Worm (Caenorhabditis elegans) whole organism, L4 larva: ENCODE data around the gene F10E9.1.

Experiments used
- F10B5.3 ChIP-seq: sonication (generic microtip); optimal IDR thresholded peaks from 2 replicates; lab custom pipeline; 2016; ENCODE audit warnings: mild to moderate bottlenecking, missing genetic modification characterization, missing compliant biosample characterization
- F26F4.8 ChIP-seq: fragments of 200-800 bp; sonication (Bioruptor generic); conservative IDR thresholded peaks from 2 replicates; pipeline ENCODE4 v1.3.6; 2022; ENCODE audit warnings: missing genetic modification characterization, missing compliant biosample characterization
- F44E2.7 ChIP-seq: fragments of 200-800 bp; sonication (Bioruptor generic); IDR thresholded peaks from 2 replicates; pipeline ENCODE4 v2.1.2; 2022; ENCODE audit warnings: missing genetic modification characterization, missing compliant biosample characterization
- F49E8.2 ChIP-seq: sonication (generic microtip); optimal IDR thresholded peaks from 2 replicates; lab custom pipeline; 2016; ENCODE audit warnings: missing compliant biosample characterization, mild to moderate bottlenecking, missing genetic modification characterization, borderline replicate concordance
- T20F7.1 ChIP-seq: fragments of 200-800 bp; sonication (Bioruptor generic); optimal IDR thresholded peaks from 2 replicates; lab custom pipeline; 2018; ENCODE audit warnings: mild to moderate bottlenecking, missing genetic modification characterization, missing compliant biosample characterization
- Y5F2A.4 ChIP-seq: fragments of 200-800 bp; sonication (Bioruptor generic); optimal IDR thresholded peaks from 2 replicates; lab custom pipeline; 2018; ENCODE audit warnings: mild to moderate bottlenecking, missing genetic modification characterization, missing compliant biosample characterization
- ZK337.2 ChIP-seq: fragments of 200-800 bp; sonication (Bioruptor generic); IDR thresholded peaks from 2 replicates; pipeline ENCODE4 v1.3.6; 2022; ENCODE audit warnings: missing genetic modification reagents, missing genetic modification characterization, missing compliant biosample characterization
- ZK546.5 ChIP-seq, 2 experiments: sonication (generic microtip); optimal IDR thresholded peaks; 2 replicates each; lab custom pipeline; 2017; ENCODE audit warnings: missing biosample characterization in 2 of 2, missing genetic modification characterization in 2 of 2
- aly-2 ChIP-seq: sonication (generic microtip); optimal IDR thresholded peaks from 2 replicates; lab custom pipeline; 2018; ENCODE audit warnings: missing biosample characterization, missing genetic modification characterization
- attf-4 ChIP-seq: sonication (generic microtip); optimal IDR thresholded peaks from 3 replicates; lab custom pipeline; 2017; ENCODE audit warnings: missing biosample characterization, missing genetic modification characterization
- ceh-32 ChIP-seq: sonication (generic microtip); optimal IDR thresholded peaks from 2 replicates; lab custom pipeline; 2016; ENCODE audit warnings: mild to moderate bottlenecking, missing genetic modification characterization, missing compliant biosample characterization; ENCODE audit not compliant: poor library complexity
- ceh-62 ChIP-seq: sonication (generic microtip); optimal IDR thresholded peaks from 2 replicates; lab custom pipeline; 2017; ENCODE audit warnings: missing biosample characterization, missing genetic modification characterization
- ctbp-1 ChIP-seq: fragments of 200-800 bp; sonication (Bioruptor generic); IDR thresholded peaks from 2 replicates; pipeline ENCODE4 v1.3.6; 2022; ENCODE audit warnings: missing genetic modification reagents, missing genetic modification characterization, missing compliant biosample characterization
- daf-12 ChIP-seq: fragments of 150-350 bp; optimal IDR thresholded peaks from 2 replicates; lab custom pipeline; 2014; ENCODE audit warnings: missing biosample characterization, missing genetic modification reagents, missing genetic modification characterization
- dmd-6 ChIP-seq: fragments of 200-800 bp; sonication (Bioruptor generic); IDR thresholded peaks from 2 replicates; pipeline ENCODE4 v1.3.6; 2022; ENCODE audit warnings: missing genetic modification reagents, missing genetic modification characterization, missing compliant biosample characterization
- dmd-8 ChIP-seq: fragments of 200-800 bp; sonication (Bioruptor generic); IDR thresholded peaks from 2 replicates; pipeline ENCODE4 v1.3.6; 2022; ENCODE audit warnings: missing genetic modification characterization, missing compliant biosample characterization
- dmd-9 ChIP-seq: fragments of 200-800 bp; sonication (Bioruptor generic); IDR thresholded peaks from 2 replicates; pipeline ENCODE4 v1.3.6; 2022; ENCODE audit warnings: missing genetic modification reagents, missing genetic modification characterization, missing compliant biosample characterization
- egl-27 ChIP-seq: sonication (generic microtip); optimal IDR thresholded peaks from 3 replicates; lab custom pipeline; 2017; ENCODE audit warnings: missing biosample characterization, missing genetic modification reagents, missing genetic modification characterization
- egl-43 ChIP-seq: fragments of 200-800 bp; sonication (Bioruptor generic); IDR thresholded peaks from 2 replicates; pipeline ENCODE4 v1.3.6; 2022; ENCODE audit warnings: missing genetic modification reagents, missing genetic modification characterization, missing compliant biosample characterization
- fkh-10 ChIP-seq: fragments of 150-350 bp; optimal IDR thresholded peaks from 2 replicates; lab custom pipeline; 2014; ENCODE audit warnings: missing biosample characterization, missing genetic modification reagents, missing genetic modification characterization
- hif-1 ChIP-seq, 2 experiments: sonication (generic microtip); optimal IDR thresholded peaks; 2 replicates each; lab custom pipeline; 2016 to 2017; ENCODE audit warnings: missing compliant biosample characterization in 2 of 2, missing genetic modification characterization in 2 of 2, missing genetic modification reagents in 2 of 2, missing genotype in 2 of 2, mild to moderate bottlenecking in 1 of 2
- hlh-11 ChIP-seq: fragments of 200-800 bp; sonication (Bioruptor generic); optimal IDR thresholded peaks from 2 replicates; lab custom pipeline; 2018; ENCODE audit warnings: mild to moderate bottlenecking, missing genetic modification characterization, missing compliant biosample characterization
- lin-1 ChIP-seq: fragments of 200-800 bp; sonication (Bioruptor generic); IDR thresholded peaks from 2 replicates; pipeline ENCODE4 v1.3.6; 2022; ENCODE audit warnings: missing genetic modification reagents, missing genetic modification characterization, missing compliant biosample characterization
- lin-13 ChIP-seq: fragments of 150-350 bp; optimal IDR thresholded peaks from 2 replicates; lab custom pipeline; 2014; ENCODE audit warnings: missing biosample characterization, missing genetic modification reagents, missing genetic modification characterization
- lin-15B ChIP-seq: fragments of 150-350 bp; sonication (generic microtip); optimal IDR thresholded peaks from 3 replicates; lab custom pipeline; 2014; ENCODE audit warnings: missing biosample characterization, missing genetic modification characterization
- lin-38 ChIP-seq: fragments of 200-800 bp; sonication (Bioruptor generic); IDR thresholded peaks from 2 replicates; pipeline ENCODE4 v1.3.6; 2022; ENCODE audit warnings: missing genetic modification reagents, missing genetic modification characterization, missing compliant biosample characterization
- lsy-2 ChIP-seq, 2 experiments: fragments of 150-350 bp in 1 of 2; sonication (generic microtip) in 1 of 2; optimal IDR thresholded peaks; 2 replicates each; lab custom pipeline; 2014 to 2017; ENCODE audit warnings: missing biosample characterization in 2 of 2, missing genetic modification characterization in 2 of 2
- madf-5 ChIP-seq, 2 experiments: fragments of 200-800 bp; sonication (Bioruptor generic); IDR thresholded peaks; 2 replicates each; pipeline ENCODE4 v1.3.6; 2022; ENCODE audit warnings: missing compliant biosample characterization in 2 of 2, missing genetic modification characterization in 2 of 2
- mdl-1 ChIP-seq, 2 experiments: fragments of 150-350 bp in 1 of 2; sonication (generic microtip) in 1 of 2; optimal IDR thresholded peaks; 2 replicates each; lab custom pipeline; 2014 to 2017; ENCODE audit warnings: missing biosample characterization in 2 of 2, missing genetic modification characterization in 2 of 2
- nhr-102 ChIP-seq: sonication (generic microtip); optimal IDR thresholded peaks from 2 replicates; lab custom pipeline; 2016; ENCODE audit warnings: mild to moderate bottlenecking, missing genetic modification characterization, moderate library complexity, missing compliant biosample characterization
- nhr-11 ChIP-seq: fragments of 150-350 bp; optimal IDR thresholded peaks from 2 replicates; lab custom pipeline; 2014; ENCODE audit warnings: missing biosample characterization, missing genetic modification characterization
- nhr-42 ChIP-seq: fragments of 200-800 bp; sonication (Bioruptor generic); IDR thresholded peaks from 2 replicates; pipeline ENCODE4 v1.3.6; 2022; ENCODE audit warnings: missing genetic modification characterization, missing compliant biosample characterization
- nhr-48 ChIP-seq: sonication (generic microtip); optimal IDR thresholded peaks from 2 replicates; lab custom pipeline; 2016; ENCODE audit warnings: mild to moderate bottlenecking, missing genetic modification characterization, missing compliant biosample characterization
- nhr-6 ChIP-seq: fragments of 150-350 bp; optimal IDR thresholded peaks from 2 replicates; lab custom pipeline; 2014; ENCODE audit warnings: missing biosample characterization, missing genetic modification characterization
- nhr-76 ChIP-seq: fragments of 150-350 bp; optimal IDR thresholded peaks from 2 replicates; lab custom pipeline; 2014; ENCODE audit warnings: missing biosample characterization, missing genetic modification characterization
- php-3 ChIP-seq: fragments of 200-800 bp; sonication (Bioruptor generic); IDR thresholded peaks from 2 replicates; pipeline ENCODE4 v1.3.6; 2022; ENCODE audit warnings: missing genetic modification reagents, missing genetic modification characterization, missing compliant biosample characterization
- saeg-2 ChIP-seq: fragments of 200-800 bp; sonication (Bioruptor generic); IDR thresholded peaks from 2 replicates; pipeline ENCODE4 v1.3.6; 2022; ENCODE audit warnings: missing genetic modification reagents, missing genetic modification characterization, missing compliant biosample characterization
- skn-1 ChIP-seq: fragments of 150-350 bp; optimal IDR thresholded peaks from 2 replicates; lab custom pipeline; 2014; ENCODE audit warnings: missing biosample characterization, missing genetic modification characterization
- snpc-1.2 ChIP-seq: fragments of 200-800 bp; sonication (Bioruptor generic); IDR thresholded peaks from 2 replicates; pipeline ENCODE4 v1.3.6; 2022; ENCODE audit warnings: missing genetic modification reagents, missing genetic modification characterization, missing compliant biosample characterization
- tag-97 ChIP-seq: fragments of 200-800 bp; sonication (Bioruptor generic); IDR thresholded peaks from 2 replicates; pipeline ENCODE4 v1.3.6; 2022; ENCODE audit warnings: missing genetic modification characterization, missing compliant biosample characterization
- tra-1 ChIP-seq: fragments of 200-800 bp; sonication (Bioruptor generic); IDR thresholded peaks from 2 replicates; pipeline ENCODE4 v1.3.6; 2022; ENCODE audit warnings: missing genetic modification reagents, missing genetic modification characterization, missing compliant biosample characterization
- unc-130 ChIP-seq: sonication (generic microtip); optimal IDR thresholded peaks from 2 replicates; lab custom pipeline; 2016; ENCODE audit warnings: missing genetic modification reagents, missing genetic modification characterization, missing compliant biosample characterization
- unc-39 ChIP-seq: sonication (generic microtip); optimal IDR thresholded peaks from 2 replicates; lab custom pipeline; 2017; ENCODE audit warnings: missing biosample characterization, missing genetic modification characterization
- unc-62 ChIP-seq, 3 experiments: fragments of 150-350 bp in 1 of 3; sonication (generic microtip); optimal IDR thresholded peaks in 2 of 3; peaks in 1 of 3; 1 replicate in 1 of 3; 2 replicates in 2 of 3; lab custom pipeline; 2014 to 2017; ENCODE audit warnings: missing biosample characterization in 3 of 3, missing genetic modification characterization in 3 of 3, missing genetic modification reagents in 3 of 3, missing genotype in 1 of 3
- vab-7 ChIP-seq: fragments of 200-800 bp; sonication (Bioruptor generic); IDR thresholded peaks from 2 replicates; pipeline ENCODE4 v1.3.6; 2022; ENCODE audit warnings: missing genetic modification reagents, missing genetic modification characterization, missing compliant biosample characterization
- zag-1 ChIP-seq: fragments of 150-350 bp; optimal IDR thresholded peaks from 2 replicates; lab custom pipeline; 2014; ENCODE audit warnings: missing biosample characterization, missing genetic modification characterization
- zfp-2 ChIP-seq: sonication (generic microtip); optimal IDR thresholded peaks from 2 replicates; lab custom pipeline; 2016; ENCODE audit warnings: mild to moderate bottlenecking, missing genetic modification characterization, missing compliant biosample characterization
- zfp-3 ChIP-seq: fragments of 200-800 bp; sonication (Bioruptor generic); conservative IDR thresholded peaks from 2 replicates; pipeline ENCODE4 v1.3.6; 2022; ENCODE audit warnings: missing genetic modification reagents, missing genetic modification characterization, missing compliant biosample characterization
- ztf-7 ChIP-seq: fragments of 150-350 bp; optimal IDR thresholded peaks from 2 replicates; lab custom pipeline; 2014; ENCODE audit warnings: missing biosample characterization, missing genetic modification characterization

Gene F10E9.1

DNA sequence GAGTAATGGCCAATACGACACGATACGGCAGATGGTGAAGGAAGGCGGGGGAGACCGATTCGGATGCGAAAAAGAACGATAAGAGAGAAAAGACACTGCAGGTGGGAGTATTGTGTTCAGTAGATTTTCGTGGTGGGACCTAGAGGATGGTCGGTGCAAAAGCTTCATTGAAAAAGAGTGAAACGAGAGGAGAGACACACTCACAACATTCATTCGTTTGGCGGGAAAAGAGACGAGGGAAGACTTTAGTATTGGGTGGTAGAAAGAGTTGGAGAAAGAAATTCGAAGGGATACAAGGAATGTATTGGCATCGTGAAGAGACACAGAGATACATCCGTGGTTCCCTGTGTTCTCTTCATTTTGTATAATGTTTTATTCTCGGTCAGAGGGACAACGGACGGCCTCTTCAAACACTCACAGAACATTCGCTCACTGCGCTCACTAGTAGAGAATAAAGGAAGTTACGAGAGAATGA lies 33.5 kb downstream of the F10E9.1 start (continued):
- TF ChIP-seq unc-62 (GFP tag; optimal IDR thresholded peaks at IDR 0.05 in 1 of 2; lab: Kevin White, UChicago): no peak
- no peak for TF ChIP-seq unc-62 (tag; optimal IDR thresholded peaks at IDR 0.05; lab: Kevin White, UChicago)
- TF ChIP-seq, all 104 proteins: peak for 39

DNA sequence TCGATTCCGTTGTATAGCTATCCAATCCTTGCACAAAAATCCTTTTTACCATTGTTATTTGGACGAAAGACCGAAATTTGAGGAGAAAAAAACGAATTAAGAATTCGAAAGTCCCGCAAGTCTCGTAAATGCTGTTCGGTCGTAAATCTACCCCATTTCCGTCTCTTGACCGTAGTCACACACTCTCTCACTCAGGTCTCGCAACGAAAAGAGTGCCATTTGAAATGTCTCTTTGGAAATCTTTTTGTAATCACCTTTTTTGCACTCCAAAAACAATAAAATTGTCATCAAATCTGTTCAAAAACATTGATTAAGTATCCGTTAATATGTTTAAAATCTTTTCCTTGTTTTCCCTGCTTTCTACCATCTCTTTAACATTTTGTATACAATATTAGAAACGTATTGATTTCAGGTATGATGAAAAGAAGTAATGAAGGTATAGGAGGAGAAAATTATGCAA lies 35.3 kb downstream of the F10E9.1 start, which contains the start of the genes R05D3.8 and rfp-1:
R05D3.8 (minus strand) TSS at position 115 of the 460 bp plus-strand sequence.
rfp-1 (plus strand) TSS at position 410 of the 460 bp plus-strand sequence.
- TF ChIP-seq daf-12 (tag; lab: Kevin White, UChicago) (no peak), vab-7 (GFP tag; lab: Robert Waterston, UW) (no peak), F49E8.2 (tag; lab: Kevin White, UChicago) (no peak), zag-1 (tag; lab: Kevin White, UChicago) (no peak), dmd-8 (GFP tag; lab: Robert Waterston, UW) (no peak), T20F7.1 (GFP tag; lab: Kevin White, UChicago) (peak; percentile 73), F44E2.7 (GFP tag; lab: Robert Waterston, UW) (no peak), nhr-42 (GFP tag; lab: Robert Waterston, UW) (no peak), zfp-2 (tag; lab: Kevin White, UChicago) (no peak), hif-1 (tag; optimal IDR thresholded peaks at IDR 0.05; lab: Kevin White, UChicago) (peak in 1 of 2 experiments; percentile 54), dmd-6 (GFP tag; lab: Robert Waterston, UW) (peak; percentile 40), lin-15B (tag; lab: Kevin White, UChicago) (peak; percentile 49), lin-13 (GFP tag; lab: Kevin White, UChicago) (peak; percentile 88), mdl-1 (tag; optimal IDR thresholded peaks at IDR 0.05; lab: Kevin White, UChicago) (peak in 1 of 2 experiments; percentile 28), Y5F2A.4 (GFP tag; lab: Kevin White, UChicago) (no peak), ZK337.2 (GFP tag; lab: Robert Waterston, UW) (no peak), lsy-2 (tag; optimal IDR thresholded peaks at IDR 0.05; lab: Kevin White, UChicago) (peak; percentile 97 to 99), madf-5 (GFP tag; IDR thresholded peaks at IDR 0.05; lab: Robert Waterston, UW) (no peak), egl-27 (no peak), php-3 (GFP tag; lab: Robert Waterston, UW) (no peak), ZK546.5 (tag; optimal IDR thresholded peaks at IDR 0.05; lab: Kevin White, UChicago) (peak in 1 of 2 experiments; percentile 19), hlh-11 (tag; lab: Kevin White, UChicago) (peak; percentile 60), tag-97 (no peak), tra-1 (0 out of 2 replicates have a peak, but pooled peaks have one; percentile 22), fkh-10 (GFP tag; lab: Kevin White, UChicago) (peak; percentile 36), unc-130 (GFP tag; lab: Kevin White, UChicago) (peak; percentile 74), lin-1 (GFP tag; lab: Robert Waterston, UW) (0 out of 2 replicates have a peak, but pooled peaks have one; percentile 27), saeg-2 (GFP tag; lab: Robert Waterston, UW) (no peak), egl-43 (no peak), snpc-1.2 (GFP tag; lab: Robert Waterston, UW) (no peak), dmd-9 (GFP tag; lab: Robert Waterston, UW) (no peak), attf-4 (tag; lab: Kevin White, UChicago) (no peak), ztf-7 (tag; lab: Kevin White, UChicago) (no peak), F26F4.8 (GFP tag; lab: Robert Waterston, UW) (no peak), ceh-62 (tag; lab: Kevin White, UChicago) (no peak), aly-2 (tag; lab: Kevin White, UChicago) (no peak), ceh-32 (tag; lab: Kevin White, UChicago) (no peak), nhr-11 (peak; percentile 89), nhr-48 (tag; lab: Kevin White, UChicago) (no peak), ctbp-1 (GFP tag; lab: Robert Waterston, UW) (no peak), lin-38 (GFP tag; lab: Robert Waterston, UW) (peak; percentile 65), F10B5.3 (tag; lab: Kevin White, UChicago) (no peak), nhr-6 (tag; lab: Kevin White, UChicago) (peak; percentile 88), nhr-102 (tag; lab: Kevin White, UChicago) (no peak), nhr-76 (tag; lab: Kevin White, UChicago) (no peak), zfp-3 (no peak), unc-39 (tag; lab: Kevin White, UChicago) (no peak), skn-1 (tag; lab: Kevin White, UChicago) (no peak)
